Worm (Caenorhabditis elegans): ENCODE data around the gene W09D6.5.

The W09D6.5 gene

ce11 chrIII:11110756-11111155, 22.5 kb downstream of the W09D6.5 start (continued):
- TF ChIP-seq mep-1 (tag; optimal IDR thresholded peaks at IDR 0.05) (peak; percentile 43), F10B5.3 (tag; optimal IDR thresholded peaks at IDR 0.05) (no peak), dmd-9 (GFP tag; IDR thresholded peaks at IDR 0.05) (no peak), madf-5 (GFP tag; IDR thresholded peaks at IDR 0.05) (no peak), T26A8.4 (GFP tag; IDR thresholded peaks at IDR 0.05) (peak; percentile 71), lin-39 (tag; optimal IDR thresholded peaks at IDR 0.05) (no peak), ceh-28 (tag; optimal IDR thresholded peaks at IDR 0.05) (no peak), fos-1 (tag; optimal IDR thresholded peaks at IDR 0.05) (no peak), nhr-102 (tag; optimal IDR thresholded peaks at IDR 0.05) (peak; percentile 74), ztf-11 (tag; optimal IDR thresholded peaks at IDR 0.05) (no peak), zip-11 (GFP tag; IDR thresholded peaks at IDR 0.05) (no peak), pqm-1 (tag; optimal IDR thresholded peaks at IDR 0.05) (no peak), rbr-2 (tag; optimal IDR thresholded peaks at IDR 0.05) (peak; percentile 71), egl-27 (tag; optimal IDR thresholded peaks at IDR 0.05) (no peak), lin-13 (GFP tag; optimal IDR thresholded peaks at IDR 0.05) (peak; percentile 15), jun-1 (tag; optimal IDR thresholded peaks at IDR 0.05) (no peak), nhr-25 (tag; optimal IDR thresholded peaks at IDR 0.05; ENCODE audit: borderline replicate concordance, insufficient read depth) (no peak), lim-7 (GFP tag; IDR thresholded peaks at IDR 0.05) (no peak), hlh-11 (tag; optimal IDR thresholded peaks at IDR 0.05) (no peak), mxl-2 (GFP tag; conservative IDR thresholded peaks at IDR 0.05) (no peak), zfp-3 (GFP tag; conservative IDR thresholded peaks at IDR 0.05) (no peak), lin-29 (GFP tag; IDR thresholded peaks at IDR 0.05) (peak; percentile 81), F37D6.2 (tag; optimal IDR thresholded peaks at IDR 0.05) (peak; percentile 0), mxl-3 (GFP tag; optimal IDR thresholded peaks at IDR 0.05) (no peak), aha-1 (tag) (peak; percentile 39), Y48G9A.11 (GFP tag; IDR thresholded peaks at IDR 0.05) (peak; percentile 74), nhr-77 (tag; optimal IDR thresholded peaks at IDR 0.05) (peak; percentile 44), F44E2.7 (GFP tag; IDR thresholded peaks at IDR 0.05) (no peak), unc-62 (GFP tag; optimal IDR thresholded peaks at IDR 0.05 in 1 of 2) (no peak), unc-62 (tag; optimal IDR thresholded peaks at IDR 0.05) (no peak), cey-2 (tag; optimal IDR thresholded peaks at IDR 0.05; ENCODE audit: borderline replicate concordance, insufficient read depth) (no peak), mdl-1 (tag; optimal IDR thresholded peaks at IDR 0.05) (peak in 1 of 2 experiments; percentile 19), unc-130 (GFP tag; optimal IDR thresholded peaks at IDR 0.05) (peak; percentile 47), zfp-2 (tag; optimal IDR thresholded peaks at IDR 0.05) (no peak), Y75B8A.6 (GFP tag; IDR thresholded peaks at IDR 0.05) (no peak), Y5F2A.4 (GFP tag; optimal IDR thresholded peaks at IDR 0.05) (no peak), skn-1 (tag; optimal IDR thresholded peaks at IDR 0.05) (no peak), nhr-41 (GFP tag; IDR thresholded peaks at IDR 0.05) (no peak), ceh-32 (tag; optimal IDR thresholded peaks at IDR 0.05; ENCODE audit: poor library complexity) (no peak), dmd-8 (GFP tag; IDR thresholded peaks at IDR 0.05) (no peak), set-16 (GFP tag; IDR thresholded peaks at IDR 0.05) (no peak), daf-12 (tag; optimal IDR thresholded peaks at IDR 0.05) (no peak), R02D3.7 (tag; optimal IDR thresholded peaks at IDR 0.05) (no peak), ceh-82 (tag; optimal IDR thresholded peaks at IDR 0.05) (no peak), hmg-1.1 (GFP tag; IDR thresholded peaks at IDR 0.05) (peak; percentile 92), daf-19 (GFP tag; conservative IDR thresholded peaks at IDR 0.05) (no peak), ama-1 (optimal IDR thresholded peaks at IDR 0.05) (no peak), ceh-62 (tag; optimal IDR thresholded peaks at IDR 0.05) (no peak), zip-2 (tag; optimal IDR thresholded peaks at IDR 0.05) (peak; percentile 24), daf-16 (GFP tag; optimal IDR thresholded peaks at IDR 0.05) (peak in 1 of 2 experiments; percentile 32), daf-16 (tag; optimal IDR thresholded peaks at IDR 0.05) (peak; percentile 53), F49E8.2 (tag; optimal IDR thresholded peaks at IDR 0.05; ENCODE audit: borderline replicate concordance) (peak; percentile 29), php-3 (GFP tag; IDR thresholded peaks at IDR 0.05) (0 out of 2 replicates have a peak, but pooled peaks have one; percentile 12)

Measured in whole organism, L4 larva.